Worm (Caenorhabditis elegans): ENCODE measurements around the gene pus-1.

pus-1 gene

ce11 chrV:16747031-16747672 lies 47.6 kb downstream of the pus-1 start, which contains the start of gene dkf-2:
TSS of gene dkf-2 (plus strand) at chrV:16747622.
- TF ChIP-seq nhr-77 (tag; optimal IDR thresholded peaks at IDR 0.05): no peak
- TF ChIP-seq nhr-10 (tag; optimal IDR thresholded peaks at IDR 0.05): no peak
- TF ChIP-seq snpc-4 (tag; optimal IDR thresholded peaks at IDR 0.05): no peak
- TF ChIP-seq crh-2 (tag; optimal IDR thresholded peaks at IDR 0.05): no peak
- TF ChIP-seq ZK546.5 (tag; optimal IDR thresholded peaks at IDR 0.05): no peak
- no peak for TF ChIP-seq mab-5 (tag; optimal IDR thresholded peaks at IDR 0.05)
- no peak for TF ChIP-seq sma-3 (GFP tag; optimal IDR thresholded peaks at IDR 0.05)
- no peak for TF ChIP-seq Y55F3AM.14 (GFP tag; optimal IDR thresholded peaks at IDR 0.05)
- TF ChIP-seq zag-1 (tag; optimal IDR thresholded peaks at IDR 0.05): no peak
- TF ChIP-seq ztf-1 (GFP tag; conservative IDR thresholded peaks at IDR 0.05): no peak
- no peak for TF ChIP-seq nhr-129 (tag; optimal IDR thresholded peaks at IDR 0.05)
- TF ChIP-seq sem-4 (tag; optimal IDR thresholded peaks at IDR 0.05): no peak
- TF ChIP-seq blmp-1 (tag; optimal IDR thresholded peaks at IDR 0.05; ENCODE audit: insufficient read depth): no peak

ce11 chrV:16746231-16746990 lies 48.3 kb downstream of the pus-1 start, which contains the start of gene gyg-2:
TSS of gene gyg-2 (minus strand) at chrV:16746258.
- no peak for TF ChIP-seq mbf-1 (tag; optimal IDR thresholded peaks at IDR 0.05)
- no peak for TF ChIP-seq snpc-4 (tag; optimal IDR thresholded peaks at IDR 0.05)
- no peak for TF ChIP-seq dmd-4 (tag; optimal IDR thresholded peaks at IDR 0.05)
- no peak for TF ChIP-seq fos-1 (tag; optimal IDR thresholded peaks at IDR 0.05)
- TF ChIP-seq nhr-77 (tag; optimal IDR thresholded peaks at IDR 0.05): no peak
- no peak for TF ChIP-seq Y55F3AM.14 (GFP tag; optimal IDR thresholded peaks at IDR 0.05)
- no peak for TF ChIP-seq sma-9 (GFP tag; optimal IDR thresholded peaks at IDR 0.05)
- no peak for TF ChIP-seq sma-9 (tag; optimal IDR thresholded peaks at IDR 0.05)
- no peak for TF ChIP-seq nhr-237 (tag; optimal IDR thresholded peaks at IDR 0.05)
- no peak for TF ChIP-seq aly-2 (tag; optimal IDR thresholded peaks at IDR 0.05)
- no peak for TF ChIP-seq R02D3.7 (tag; optimal IDR thresholded peaks at IDR 0.05)
- no peak for TF ChIP-seq gmeb-1 (tag; optimal IDR thresholded peaks at IDR 0.05)
- TF ChIP-seq nhr-23 (tag; optimal IDR thresholded peaks at IDR 0.05): no peak
- no peak for TF ChIP-seq nhr-11 (tag; optimal IDR thresholded peaks at IDR 0.05)
- no peak for TF ChIP-seq lin-39 (tag; optimal IDR thresholded peaks at IDR 0.05)
- TF ChIP-seq mdl-1 (tag; optimal IDR thresholded peaks at IDR 0.05): no peak

DNA sequence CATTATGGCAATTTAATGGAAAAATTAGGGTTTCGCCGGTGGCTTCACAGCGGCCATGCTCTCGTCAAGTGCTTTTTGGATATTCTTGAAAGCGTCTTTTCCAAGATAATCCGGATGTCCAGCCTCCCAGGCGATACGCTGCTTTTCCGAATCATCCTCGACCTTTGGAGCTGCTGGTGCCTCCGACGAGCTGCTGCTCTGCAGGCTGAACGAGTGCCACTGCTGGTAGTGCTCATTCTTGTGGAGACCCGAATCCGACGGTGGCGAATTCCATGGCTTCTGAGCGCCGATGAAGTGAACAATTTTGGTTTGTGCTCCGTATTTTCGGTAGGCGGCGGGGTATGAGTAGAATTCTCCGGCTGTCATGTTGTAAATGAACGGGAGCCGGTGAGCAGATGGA lies 49.5 kb downstream of the pus-1 start:
- no peak for TF ChIP-seq blmp-1 (tag; optimal IDR thresholded peaks at IDR 0.05; ENCODE audit: insufficient read depth)
- no peak for TF ChIP-seq ztf-4 (tag; optimal IDR thresholded peaks at IDR 0.05)
- no peak for TF ChIP-seq sem-4 (tag; optimal IDR thresholded peaks at IDR 0.05)
- no peak for TF ChIP-seq nhr-11 (tag; optimal IDR thresholded peaks at IDR 0.05)
- no peak for TF ChIP-seq ama-1 (optimal IDR thresholded peaks at IDR 0.05)
- no peak for TF ChIP-seq fos-1 (tag; optimal IDR thresholded peaks at IDR 0.05)
- no peak for TF ChIP-seq unc-55 (GFP tag; optimal IDR thresholded peaks at IDR 0.05)
- no peak for TF ChIP-seq dmd-4 (tag; optimal IDR thresholded peaks at IDR 0.05)
- TF ChIP-seq lin-39 (tag; optimal IDR thresholded peaks at IDR 0.05): no peak
- no peak for TF ChIP-seq ceh-16 (tag; optimal IDR thresholded peaks at IDR 0.05)
- TF ChIP-seq crh-2 (tag; optimal IDR thresholded peaks at IDR 0.05): no peak
- TF ChIP-seq C34F6.9 (tag; optimal IDR thresholded peaks at IDR 0.05): no peak
- no peak for TF ChIP-seq R02D3.7 (tag; optimal IDR thresholded peaks at IDR 0.05)

DNA sequence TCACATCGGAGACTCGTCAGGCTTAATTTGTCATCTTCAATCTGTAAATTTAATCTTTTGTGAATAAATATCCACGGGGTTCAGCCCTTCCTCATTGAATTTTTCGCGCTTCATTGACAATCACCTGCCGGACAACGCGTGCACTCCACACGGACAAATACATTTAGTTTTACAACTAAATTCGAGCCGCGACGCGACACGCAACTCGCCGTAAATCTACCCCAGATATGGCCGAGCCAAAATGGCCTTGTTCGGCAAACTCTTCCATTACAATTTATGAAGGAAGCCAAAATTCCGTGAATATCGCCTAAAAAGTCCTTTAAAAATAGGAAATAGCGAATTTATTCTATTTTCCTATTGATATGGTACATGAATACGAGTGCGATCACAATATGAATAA lies 50.0 kb downstream of the pus-1 start:
- TF ChIP-seq ztf-4 (tag; optimal IDR thresholded peaks at IDR 0.05): no peak
- no peak for TF ChIP-seq snpc-4 (tag; optimal IDR thresholded peaks at IDR 0.05)
- TF ChIP-seq dmd-4 (tag; optimal IDR thresholded peaks at IDR 0.05): no peak
- TF ChIP-seq ceh-82 (tag; optimal IDR thresholded peaks at IDR 0.05): no peak
- no peak for TF ChIP-seq nhr-77 (tag; optimal IDR thresholded peaks at IDR 0.05)
- no peak for TF ChIP-seq sma-9 (GFP tag; optimal IDR thresholded peaks at IDR 0.05)
- TF ChIP-seq sma-9 (tag; optimal IDR thresholded peaks at IDR 0.05): no peak
- TF ChIP-seq nhr-6 (tag; optimal IDR thresholded peaks at IDR 0.05): no peak
- TF ChIP-seq fos-1 (tag; optimal IDR thresholded peaks at IDR 0.05): no peak
- no peak for TF ChIP-seq nhr-237 (tag; optimal IDR thresholded peaks at IDR 0.05)

Measured in whole organism, L2 larva.